Worm (Caenorhabditis elegans) whole organism, L1 larva: ENCODE measurements around the gene abu-12.

ENCODE experiments used
- blmp-1 ChIP-seq: fragments of 150-350 bp; optimal IDR thresholded peaks from 2 replicates; lab custom pipeline; 2014; ENCODE audit warnings: missing biosample characterization, missing genetic modification characterization
- ceh-82 ChIP-seq, 3 experiments: fragments of 150-350 bp in 1 of 3; sonication (generic microtip) in 2 of 3; optimal IDR thresholded peaks; 2 replicates each; lab custom pipeline; 2014 to 2017; ENCODE audit warnings: missing biosample characterization in 3 of 3, missing genetic modification characterization in 3 of 3
- ceh-90 ChIP-seq: sonication (generic microtip); optimal IDR thresholded peaks from 2 replicates; lab custom pipeline; 2016; ENCODE audit warnings: missing genetic modification characterization, missing compliant biosample characterization
- efl-1 ChIP-seq, 4 experiments: fragments of 150-350 bp; optimal IDR thresholded peaks in 3 of 4; peaks in 1 of 4; 1 replicate in 1 of 4; 2 replicates in 3 of 4; lab custom pipeline; 2014; ENCODE audit warnings: missing biosample characterization in 2 of 4, missing genetic modification characterization in 2 of 4, missing genetic modification reagents in 2 of 4
- egl-27 ChIP-seq, 2 experiments: fragments of 150-350 bp in 1 of 2; sonication (generic microtip); optimal IDR thresholded peaks; 3 replicates each; lab custom pipeline; 2017 to 2018; ENCODE audit warnings: missing biosample characterization in 2 of 2, missing genetic modification characterization in 2 of 2, missing genetic modification reagents in 2 of 2
- elt-2 ChIP-seq: sonication (generic microtip); optimal IDR thresholded peaks from 2 replicates; lab custom pipeline; 2016; ENCODE audit warnings: missing genetic modification characterization, mild to moderate bottlenecking, inconsistent platforms, missing compliant biosample characterization, missing genetic modification reagents
- ets-5 ChIP-seq: fragments of 200-800 bp; sonication (Bioruptor generic); IDR thresholded peaks from 2 replicates; pipeline ENCODE4 v1.3.6; 2022; ENCODE audit warnings: missing genetic modification characterization, missing compliant biosample characterization
- jun-1 ChIP-seq: fragments of 150-350 bp; optimal IDR thresholded peaks from 2 replicates; lab custom pipeline; 2014; ENCODE audit warnings: missing biosample characterization, missing genetic modification reagents, missing genetic modification characterization
- lin-35 ChIP-seq, 2 experiments: fragments of 150-350 bp; optimal IDR thresholded peaks; 2 replicates each; lab custom pipeline; 2014; ENCODE audit warnings: missing biosample characterization in 2 of 2, missing genetic modification characterization in 2 of 2, missing genetic modification reagents in 2 of 2
- lin-39 ChIP-seq: fragments of 150-350 bp; optimal IDR thresholded peaks from 2 replicates; lab custom pipeline; 2014; ENCODE audit warnings: missing biosample characterization, missing genetic modification reagents, missing genetic modification characterization
- lir-3 ChIP-seq: sonication (generic microtip); optimal IDR thresholded peaks from 2 replicates; lab custom pipeline; 2016; ENCODE audit warnings: mild to moderate bottlenecking, missing genetic modification characterization, moderate library complexity, missing compliant biosample characterization; ENCODE audit not compliant: poor library complexity
- mab-9 ChIP-seq: fragments of 200-800 bp; sonication (Bioruptor generic); IDR thresholded peaks from 2 replicates; pipeline ENCODE4 v1.3.6; 2022; ENCODE audit warnings: missing genetic modification reagents, missing genetic modification characterization, missing compliant biosample characterization
- mdl-1 ChIP-seq, 2 experiments: fragments of 150-350 bp; optimal IDR thresholded peaks; 2 replicates each; lab custom pipeline; 2014 to 2017; ENCODE audit warnings: missing biosample characterization in 2 of 2, missing genetic modification characterization in 2 of 2, inconsistent platforms in 1 of 2
- nhr-11 ChIP-seq: fragments of 150-350 bp; optimal IDR thresholded peaks from 2 replicates; lab custom pipeline; 2014; ENCODE audit warnings: missing biosample characterization, missing genetic modification characterization
- nhr-12 ChIP-seq: sonication (generic microtip); optimal IDR thresholded peaks from 2 replicates; lab custom pipeline; 2017; ENCODE audit warnings: missing biosample characterization, missing genetic modification characterization
- nhr-20 ChIP-seq: sonication (generic microtip); optimal IDR thresholded peaks from 2 replicates; lab custom pipeline; 2016; ENCODE audit warnings: mild to moderate bottlenecking, missing genetic modification characterization, missing compliant biosample characterization
- nhr-28 ChIP-seq: fragments of 150-350 bp; optimal IDR thresholded peaks from 2 replicates; lab custom pipeline; 2014; ENCODE audit warnings: missing biosample characterization, missing genetic modification characterization
- nhr-47 ChIP-seq: sonication (generic microtip); optimal IDR thresholded peaks from 2 replicates; lab custom pipeline; 2016; ENCODE audit warnings: mild to moderate bottlenecking, missing genetic modification characterization, moderate library complexity, missing compliant biosample characterization
- nhr-71 ChIP-seq: sonication (generic microtip); optimal IDR thresholded peaks from 2 replicates; lab custom pipeline; 2016; ENCODE audit warnings: mild to moderate bottlenecking, missing genetic modification characterization, moderate library complexity, missing compliant biosample characterization
- nhr-84 ChIP-seq: sonication (generic microtip); optimal IDR thresholded peaks from 2 replicates; lab custom pipeline; 2017; ENCODE audit warnings: missing biosample characterization, missing genetic modification characterization
- nhr-85 ChIP-seq: sonication (generic microtip); peaks from one replicate; lab custom pipeline; 2016; ENCODE audit warnings: missing genetic modification characterization, inconsistent platforms, missing compliant biosample characterization
- nhr-90 ChIP-seq: sonication (generic microtip); optimal IDR thresholded peaks from 2 replicates; lab custom pipeline; 2016; ENCODE audit warnings: mild to moderate bottlenecking, missing genetic modification characterization, missing compliant biosample characterization; ENCODE audit not compliant: poor library complexity
- skn-1 ChIP-seq: fragments of 150-350 bp; optimal IDR thresholded peaks from 2 replicates; lab custom pipeline; 2014; ENCODE audit warnings: missing biosample characterization, missing genetic modification characterization
- snu-23 ChIP-seq: sonication (generic microtip); optimal IDR thresholded peaks from 2 replicates; lab custom pipeline; 2016; ENCODE audit warnings: missing genetic modification characterization, missing compliant biosample characterization
- sup-37 ChIP-seq: fragments of 200-800 bp; sonication (Bioruptor generic); optimal IDR thresholded peaks from 2 replicates; lab custom pipeline; 2018; ENCODE audit warnings: mild to moderate bottlenecking, missing genetic modification characterization, missing compliant biosample characterization
- swsn-7 ChIP-seq: sonication (generic microtip); optimal IDR thresholded peaks from 2 replicates; lab custom pipeline; 2016; ENCODE audit warnings: missing genetic modification characterization, missing compliant biosample characterization
- tbx-2 ChIP-seq: sonication (generic microtip); optimal IDR thresholded peaks from 2 replicates; lab custom pipeline; 2016; ENCODE audit warnings: missing genetic modification characterization, missing compliant biosample characterization
- tlp-1 ChIP-seq: fragments of 150-350 bp; optimal IDR thresholded peaks from 2 replicates; lab custom pipeline; 2014; ENCODE audit warnings: missing biosample characterization, missing genetic modification characterization
- unc-30 ChIP-seq: sonication (generic microtip); optimal IDR thresholded peaks from 2 replicates; lab custom pipeline; 2017; ENCODE audit warnings: missing biosample characterization, missing genetic modification characterization
- unc-62 ChIP-seq: fragments of 150-350 bp; optimal IDR thresholded peaks from 2 replicates; lab custom pipeline; 2014; ENCODE audit warnings: missing biosample characterization, missing genetic modification reagents, missing genetic modification characterization
- xbp-1 ChIP-seq: sonication (generic microtip); optimal IDR thresholded peaks from 2 replicates; lab custom pipeline; 2016; ENCODE audit warnings: missing genetic modification characterization, missing compliant biosample characterization
- ztf-11 ChIP-seq, 2 experiments: sonication (generic microtip); optimal IDR thresholded peaks; 2 replicates each; lab custom pipeline; 2016 to 2017; ENCODE audit warnings: missing genetic modification characterization in 2 of 2, missing biosample characterization in 1 of 2, missing compliant biosample characterization in 1 of 2

Gene abu-12

ce11 chrX:461623-462022 is 4.2 kb upstream of the abu-12 start:
- no peak for TF ChIP-seq egl-27 (tag; optimal IDR thresholded peaks at IDR 0.05; lab: Kevin White, UChicago)

- no peak for TF ChIP-seq snu-23
- peak; percentile 44 for TF ChIP-seq blmp-1 (tag; lab: Kevin White, UChicago)
- TF ChIP-seq unc-62 (GFP tag; lab: Kevin White, UChicago), result no peak
- peak; percentile 18 for TF ChIP-seq nhr-85
- TF ChIP-seq xbp-1 (tag; lab: Kevin White, UChicago), result no peak
Observed at ce11 chrX:460351-460750, 2.9 kb upstream of the abu-12 start, which contains the start of gene aagr-4. TSS of gene aagr-4 (plus strand) at chrX:460651.

DNA sequence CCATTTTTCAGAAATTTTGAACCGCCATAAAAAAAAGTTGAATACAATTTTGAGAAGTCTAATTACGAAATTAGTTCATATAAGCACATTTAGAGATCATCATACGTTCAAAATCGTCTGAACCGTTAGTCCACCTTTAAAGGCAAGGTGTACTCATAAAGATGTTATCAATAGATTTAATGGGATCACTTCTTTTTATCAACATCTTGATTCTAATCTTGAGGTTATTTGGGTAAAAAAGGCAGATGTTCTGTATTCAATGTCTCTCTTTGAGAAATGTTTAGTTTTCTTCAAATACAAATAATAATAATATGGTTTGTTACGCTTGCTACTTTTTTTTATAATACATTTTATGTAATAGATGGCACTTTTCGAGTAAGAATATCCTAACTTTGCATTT is 1.9 kb upstream of the abu-12 start:
- TF ChIP-seq mab-9, result no peak
- TF ChIP-seq egl-27 (tag; optimal IDR thresholded peaks at IDR 0.05; lab: Kevin White, UChicago), result no peak
- TF ChIP-seq nhr-11 (tag; lab: Kevin White, UChicago), result no peak
- TF ChIP-seq nhr-28, result no peak
- TF ChIP-seq elt-2 (tag; lab: Kevin White, UChicago), result no peak
- TF ChIP-seq tlp-1 (tag; lab: Kevin White, UChicago), result no peak
- TF ChIP-seq unc-30 (tag; lab: Kevin White, UChicago), result no peak
- no peak for TF ChIP-seq nhr-12 (tag; lab: Kevin White, UChicago)
- TF ChIP-seq ztf-11 (tag; optimal IDR thresholded peaks at IDR 0.05; lab: Kevin White, UChicago), result no peak
- TF ChIP-seq ceh-90 (tag; lab: Kevin White, UChicago), result no peak
- TF ChIP-seq lin-39 (tag; lab: Kevin White, UChicago), result no peak
- TF ChIP-seq, all 84 proteins: peak for 0

ce11 chrX:449820-450219 is 7.6 kb downstream of the abu-12 start, which contains the start of gene F52D1.2:
TSS of gene F52D1.2 (minus strand) at chrX:450212.
- TF ChIP-seq ceh-90 (tag; lab: Kevin White, UChicago) (no peak), swsn-7 (tag; lab: Kevin White, UChicago) (no peak), ets-5 (no peak), efl-1 (optimal IDR thresholded peaks at IDR 0.05; lab: Kevin White, UChicago) (no peak), efl-1 (GFP tag; optimal IDR thresholded peaks at IDR 0.05 in 1 of 2; lab: Kevin White, UChicago) (no peak), tbx-2 (tag; lab: Kevin White, UChicago) (no peak), sup-37 (GFP tag; lab: Kevin White, UChicago) (no peak), egl-27 (tag; optimal IDR thresholded peaks at IDR 0.05; lab: Kevin White, UChicago) (no peak), ceh-82 (tag; optimal IDR thresholded peaks at IDR 0.05; lab: Kevin White, UChicago) (no peak), nhr-47 (tag; lab: Kevin White, UChicago) (no peak), nhr-20 (tag; lab: Kevin White, UChicago) (no peak), skn-1 (tag; lab: Kevin White, UChicago) (no peak), nhr-84 (tag; lab: Kevin White, UChicago) (no peak), mdl-1 (tag; optimal IDR thresholded peaks at IDR 0.05; lab: Kevin White, UChicago) (no peak), xbp-1 (tag; lab: Kevin White, UChicago) (no peak)

DNA sequence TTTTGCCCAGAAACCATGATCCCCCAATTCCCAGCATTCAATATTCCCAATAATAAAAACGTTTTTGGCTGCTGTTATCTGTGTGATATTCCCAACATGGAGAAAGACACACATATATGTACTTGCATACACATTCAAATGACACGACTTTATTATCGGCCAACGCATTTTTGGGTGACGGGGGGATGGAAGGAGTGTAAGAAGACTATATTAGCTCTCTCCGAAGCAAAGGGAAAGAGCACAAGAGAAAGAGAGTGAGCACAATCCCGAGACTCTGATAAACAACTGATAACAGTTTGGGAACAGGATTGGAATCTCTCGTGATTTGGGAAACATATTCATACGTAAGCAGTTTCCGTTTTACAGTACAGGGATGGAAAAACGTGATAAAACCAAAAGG is 17.0 kb downstream of the abu-12 start:
- peak in 1 of 2 experiments; percentile 38 for TF ChIP-seq lin-35 (GFP tag; optimal IDR thresholded peaks at IDR 0.05; lab: Kevin White, UChicago)
- TF ChIP-seq nhr-71 (tag; lab: Kevin White, UChicago), result peak; percentile 8
- peak; percentile 33 for TF ChIP-seq jun-1 (tag; lab: Kevin White, UChicago)
- peak; percentile 92 for TF ChIP-seq elt-2 (tag; lab: Kevin White, UChicago)
- TF ChIP-seq lir-3 (tag; lab: Kevin White, UChicago), result no peak
- TF ChIP-seq nhr-90 (tag; lab: Kevin White, UChicago), result peak; percentile 40
- no peak for TF ChIP-seq blmp-1 (tag; lab: Kevin White, UChicago)
